Worm (Caenorhabditis elegans) whole organism, L4 larva: ENCODE data around the gene Y113G7A.22.

Source experiments
- aly-2 ChIP-seq: sonication (generic microtip); optimal IDR thresholded peaks from 2 replicates; lab custom pipeline; 2018; ENCODE audit warnings: missing biosample characterization, missing genetic modification characterization
- ama-1 ChIP-seq: fragments of 150-350 bp; optimal IDR thresholded peaks from 2 replicates; lab custom pipeline; 2014; ENCODE audit warnings: inconsistent platforms, mixed read lengths
- daf-12 ChIP-seq: fragments of 150-350 bp; optimal IDR thresholded peaks from 2 replicates; lab custom pipeline; 2014; ENCODE audit warnings: missing biosample characterization, missing genetic modification reagents, missing genetic modification characterization
- lin-39 ChIP-seq: fragments of 150-350 bp; optimal IDR thresholded peaks from 2 replicates; lab custom pipeline; 2014; ENCODE audit warnings: missing biosample characterization, missing genetic modification reagents, missing genetic modification characterization
- nhr-28 ChIP-seq: fragments of 150-350 bp; optimal IDR thresholded peaks from 2 replicates; lab custom pipeline; 2014; ENCODE audit warnings: missing biosample characterization, missing genetic modification characterization
- nhr-77 ChIP-seq: fragments of 150-350 bp; optimal IDR thresholded peaks from 2 replicates; lab custom pipeline; 2014; ENCODE audit warnings: missing biosample characterization, missing genetic modification characterization
- rbr-2 ChIP-seq: sonication (generic microtip); optimal IDR thresholded peaks from 2 replicates; lab custom pipeline; 2016; ENCODE audit warnings: missing genotype, missing genetic modification characterization, missing compliant biosample characterization

DNA sequence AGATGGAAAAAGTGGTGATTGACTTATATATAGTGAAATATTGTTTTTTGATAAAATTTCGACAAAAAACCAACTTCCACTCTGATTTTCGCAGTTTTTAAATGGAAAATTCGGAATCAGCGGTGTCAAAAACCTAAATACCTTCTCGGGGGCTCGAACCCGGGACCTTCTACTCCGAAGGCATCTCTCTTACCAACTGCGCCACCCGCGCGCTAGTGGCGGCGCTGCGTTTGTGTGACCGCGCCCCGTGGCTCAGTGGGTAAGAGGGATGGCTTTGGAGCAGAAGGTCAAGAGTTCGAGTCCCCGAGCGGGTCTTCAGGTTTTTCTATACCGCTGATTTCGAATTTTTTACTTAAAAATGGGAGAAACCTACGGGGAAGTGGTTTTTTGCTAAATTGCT lies 10.0 kb downstream of the Y113G7A.22 start:
- TF ChIP-seq lin-39 (tag; lab: Kevin White, UChicago) = no peak
- no peak for TF ChIP-seq aly-2 (tag; lab: Kevin White, UChicago)
- no peak for TF ChIP-seq rbr-2 (tag; lab: Kevin White, UChicago)
- no peak for TF ChIP-seq daf-12 (tag; lab: Kevin White, UChicago)
- TF ChIP-seq nhr-28 (tag; lab: Kevin White, UChicago) = no peak
- no peak for TF ChIP-seq nhr-77 (tag; lab: Kevin White, UChicago)
- no peak for TF ChIP-seq ama-1 (lab: Kevin White, UChicago)
